In the genomic region with DNA sequence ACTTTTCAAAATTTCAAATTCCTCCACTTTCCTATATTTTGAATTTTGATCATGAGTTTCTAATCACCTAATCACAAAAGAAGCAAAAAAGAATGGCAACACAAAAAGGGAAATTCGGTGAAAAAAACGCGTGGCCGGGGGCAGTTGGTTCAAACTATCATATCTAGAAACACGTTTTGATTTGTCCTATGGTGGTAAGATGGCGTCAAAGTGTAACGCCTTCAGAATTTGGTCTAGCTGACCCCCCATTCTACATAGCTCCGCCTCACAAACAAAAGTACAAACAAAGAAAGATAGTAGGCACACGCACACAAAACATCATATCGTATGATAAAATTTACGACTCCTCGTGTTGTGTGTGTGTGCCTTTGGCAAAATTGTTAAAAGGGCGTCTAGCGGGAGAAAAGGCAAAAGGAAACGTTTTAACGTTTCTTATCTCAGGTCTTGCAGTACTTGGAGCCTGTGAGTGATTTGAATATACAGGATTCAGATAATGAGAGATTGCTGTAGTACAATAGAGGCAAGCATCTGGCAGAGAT, we compare ENCODE assay signal across 6 worm cellular contexts.
TF ChIP-seq lines count a peak whose summit lies in the region.

No protein-coding gene starts in this region.

TF ChIP-seq in whole organism, L1 larva, 84 proteins besides CTCF, POLR2A, EP300 and RAD21 (continues in another document):
- TF ChIP-seq F16B12.6 (tag; optimal IDR thresholded peaks at IDR 0.05; lab: Kevin White, UChicago) (no peak), tlp-1 (tag; optimal IDR thresholded peaks at IDR 0.05; lab: Kevin White, UChicago) (no peak), ceh-90 (tag; optimal IDR thresholded peaks at IDR 0.05; lab: Kevin White, UChicago) (no peak), aly-2 (tag; optimal IDR thresholded peaks at IDR 0.05; lab: Kevin White, UChicago) (no peak), pag-3 (tag; optimal IDR thresholded peaks at IDR 0.05; lab: Kevin White, UChicago; ENCODE audit: borderline replicate concordance, insufficient read depth) (no peak), hlh-17 (GFP tag; optimal IDR thresholded peaks at IDR 0.05; lab: Kevin White, UChicago; ENCODE audit: borderline replicate concordance) (no peak), mdl-1 (tag; optimal IDR thresholded peaks at IDR 0.05; lab: Kevin White, UChicago) (peak in 1 of 2 experiments; percentile 31), lin-14 (GFP tag; optimal IDR thresholded peaks at IDR 0.05; lab: Kevin White, UChicago) (peak; percentile 41), fkh-4 (tag; optimal IDR thresholded peaks at IDR 0.05; lab: Kevin White, UChicago; ENCODE audit: borderline replicate concordance) (no peak), lin-35 (GFP tag; optimal IDR thresholded peaks at IDR 0.05; lab: Kevin White, UChicago) (peak in 1 of 2 experiments; percentile 57), efl-3 (GFP tag; optimal IDR thresholded peaks at IDR 0.05; lab: Kevin White, UChicago) (no peak), fkh-8 (tag; optimal IDR thresholded peaks at IDR 0.05; lab: Kevin White, UChicago) (no peak), ceh-88 (GFP tag; IDR thresholded peaks at IDR 0.05; lab: Robert Waterston, UW) (no peak)

TF ChIP-seq in whole organism, L2 larva, 48 proteins besides CTCF, POLR2A, EP300 and RAD21 (continues in another document):
- TF ChIP-seq zag-1 (tag; optimal IDR thresholded peaks at IDR 0.05; lab: Kevin White, UChicago) = no peak
- TF ChIP-seq nhr-129 (tag; optimal IDR thresholded peaks at IDR 0.05; lab: Kevin White, UChicago) = peak; percentile 40
- peak; percentile 75 for TF ChIP-seq sma-9 (GFP tag; optimal IDR thresholded peaks at IDR 0.05; lab: Kevin White, UChicago)
- TF ChIP-seq sma-9 (tag; optimal IDR thresholded peaks at IDR 0.05; lab: Kevin White, UChicago) = no peak
- peak; percentile 72 for TF ChIP-seq crh-2 (tag; optimal IDR thresholded peaks at IDR 0.05; lab: Kevin White, UChicago)
- TF ChIP-seq sma-3 (GFP tag; optimal IDR thresholded peaks at IDR 0.05; lab: Kevin White, UChicago) = peak; percentile 41
- peak; percentile 7 for TF ChIP-seq gmeb-1 (tag; optimal IDR thresholded peaks at IDR 0.05; lab: Kevin White, UChicago)
- TF ChIP-seq nhr-25 (tag; optimal IDR thresholded peaks at IDR 0.05; lab: Kevin White, UChicago) = peak; percentile 66
- peak; percentile 68 for TF ChIP-seq fos-1 (tag; optimal IDR thresholded peaks at IDR 0.05; lab: Kevin White, UChicago)
- TF ChIP-seq ZK546.5 (tag; optimal IDR thresholded peaks at IDR 0.05; lab: Kevin White, UChicago) = no peak
- peak; percentile 62 for TF ChIP-seq blmp-1 (tag; optimal IDR thresholded peaks at IDR 0.05; lab: Kevin White, UChicago; ENCODE audit: insufficient read depth)
- TF ChIP-seq F13H6.1 (tag; optimal IDR thresholded peaks at IDR 0.05; lab: Kevin White, UChicago) = peak; percentile 14
- TF ChIP-seq ztf-11 (tag; optimal IDR thresholded peaks at IDR 0.05; lab: Kevin White, UChicago) = no peak
- TF ChIP-seq mdl-1 (tag; optimal IDR thresholded peaks at IDR 0.05; lab: Kevin White, UChicago) = peak in 1 of 2 experiments; percentile 53

TF ChIP-seq in whole organism, L3 larva, 47 proteins besides CTCF, POLR2A, EP300 and RAD21 (continues in another document):
- no peak for TF ChIP-seq unc-39 (tag; optimal IDR thresholded peaks at IDR 0.05; lab: Kevin White, UChicago)
- no peak for TF ChIP-seq ceh-9 (tag; optimal IDR thresholded peaks at IDR 0.05; lab: Kevin White, UChicago)
- TF ChIP-seq nhr-23 (tag; optimal IDR thresholded peaks at IDR 0.05; lab: Kevin White, UChicago) = no peak
- TF ChIP-seq lin-15B (tag; optimal IDR thresholded peaks at IDR 0.05; lab: Kevin White, UChicago) = no peak
- TF ChIP-seq ZK546.5 (tag; optimal IDR thresholded peaks at IDR 0.05; lab: Kevin White, UChicago) = no peak
- TF ChIP-seq mml-1 (tag; optimal IDR thresholded peaks at IDR 0.05; lab: Kevin White, UChicago) = no peak
- no peak for TF ChIP-seq zag-1 (tag; optimal IDR thresholded peaks at IDR 0.05; lab: Kevin White, UChicago)
- no peak for TF ChIP-seq ceh-82 (tag; optimal IDR thresholded peaks at IDR 0.05; lab: Kevin White, UChicago)
- TF ChIP-seq nhr-237 (tag; optimal IDR thresholded peaks at IDR 0.05; lab: Kevin White, UChicago) = no peak
- TF ChIP-seq elt-1 (tag; optimal IDR thresholded peaks at IDR 0.05; lab: Kevin White, UChicago) = no peak
- TF ChIP-seq nhr-12 (tag; optimal IDR thresholded peaks at IDR 0.05; lab: Kevin White, UChicago) = no peak
- TF ChIP-seq mdl-1 (tag; optimal IDR thresholded peaks at IDR 0.05; lab: Kevin White, UChicago) = peak; percentile 47
- TF ChIP-seq lin-39 (tag; optimal IDR thresholded peaks at IDR 0.05; lab: Kevin White, UChicago) = no peak
- peak; percentile 19 for TF ChIP-seq pha-4 (tag; optimal IDR thresholded peaks at IDR 0.05; lab: Kevin White, UChicago)
- peak in 1 of 3 experiments; percentile 3 for TF ChIP-seq elt-3 (tag; optimal IDR thresholded peaks at IDR 0.05; lab: Kevin White, UChicago)
- peak; percentile 91 for TF ChIP-seq elt-2 (tag; optimal IDR thresholded peaks at IDR 0.05; lab: Kevin White, UChicago)

TF ChIP-seq in whole organism, L4 larva, 104 proteins besides CTCF, POLR2A, EP300 and RAD21 (continues in another document):
- TF ChIP-seq ceh-44 (GFP tag; IDR thresholded peaks at IDR 0.05; lab: Robert Waterston, UW) (no peak), sdz-12 (GFP tag; optimal IDR thresholded peaks at IDR 0.05; lab: Kevin White, UChicago) (no peak), lin-13 (GFP tag; optimal IDR thresholded peaks at IDR 0.05; lab: Kevin White, UChicago) (no peak), aha-1 (tag; lab: Kevin White, UChicago) (peak; percentile 61), aly-2 (tag; optimal IDR thresholded peaks at IDR 0.05; lab: Kevin White, UChicago) (no peak), F26F4.8 (GFP tag; conservative IDR thresholded peaks at IDR 0.05; lab: Robert Waterston, UW) (no peak), dmd-6 (GFP tag; IDR thresholded peaks at IDR 0.05; lab: Robert Waterston, UW) (peak; percentile 83), nhr-6 (tag; optimal IDR thresholded peaks at IDR 0.05; lab: Kevin White, UChicago) (no peak), nhr-77 (tag; optimal IDR thresholded peaks at IDR 0.05; lab: Kevin White, UChicago) (no peak), madf-9 (GFP tag; conservative IDR thresholded peaks at IDR 0.05; lab: Robert Waterston, UW) (no peak), nhr-11 (tag; optimal IDR thresholded peaks at IDR 0.05; lab: Kevin White, UChicago) (no peak), D1046.2 (GFP tag; IDR thresholded peaks at IDR 0.05; lab: Robert Waterston, UW) (no peak), zag-1 (tag; optimal IDR thresholded peaks at IDR 0.05; lab: Kevin White, UChicago) (no peak), zfp-3 (GFP tag; conservative IDR thresholded peaks at IDR 0.05; lab: Robert Waterston, UW) (no peak), ceh-62 (tag; optimal IDR thresholded peaks at IDR 0.05; lab: Kevin White, UChicago) (no peak), attf-4 (tag; optimal IDR thresholded peaks at IDR 0.05; lab: Kevin White, UChicago) (no peak)

TF ChIP-seq in whole organism, late embryonic, 69 proteins besides CTCF, POLR2A, EP300 and RAD21:
- TF ChIP-seq ztf-16 (tag; optimal IDR thresholded peaks at IDR 0.05; lab: Kevin White, UChicago) (no peak), dmd-4 (tag; optimal IDR thresholded peaks at IDR 0.05; lab: Kevin White, UChicago; ENCODE audit: borderline replicate concordance) (no peak), elt-2 (tag; optimal IDR thresholded peaks at IDR 0.05; lab: Kevin White, UChicago) (peak; percentile 49)

TF ChIP-seq in whole organism, young adult, 124 proteins besides CTCF, POLR2A, EP300 and RAD21:
- peak; percentile 30; the same call in 1 of the 2 replicates for TF ChIP-seq hmg-1.2 (GFP tag; IDR thresholded peaks at IDR 0.05; lab: Robert Waterston, UW)
- TF ChIP-seq dox-1 (GFP tag; IDR thresholded peaks at IDR 0.05; lab: Robert Waterston, UW) = peak; percentile 15; the same call in 1 of the 2 replicates
- no peak for TF ChIP-seq attf-6 (GFP tag; IDR thresholded peaks at IDR 0.05; lab: Robert Waterston, UW)
- no peak for TF ChIP-seq aptf-3 (GFP tag; IDR thresholded peaks at IDR 0.05; lab: Robert Waterston, UW)
- TF ChIP-seq F39B2.1 (GFP tag; IDR thresholded peaks at IDR 0.05; lab: Robert Waterston, UW) = no peak
- no peak for TF ChIP-seq repo-1 (tag; optimal IDR thresholded peaks at IDR 0.05; lab: Kevin White, UChicago)
- TF ChIP-seq cebp-2 (GFP tag; IDR thresholded peaks at IDR 0.05; lab: Robert Waterston, UW) = no peak
- TF ChIP-seq lin-26 (GFP tag; IDR thresholded peaks at IDR 0.05; lab: Robert Waterston, UW) = peak; percentile 46; the same call in 1 of the 2 replicates
- TF ChIP-seq F10E7.11 (tag; optimal IDR thresholded peaks at IDR 0.05; lab: Kevin White, UChicago) = no peak
- no peak for TF ChIP-seq F52B5.7 (tag; optimal IDR thresholded peaks at IDR 0.05; lab: Kevin White, UChicago)
- no peak for TF ChIP-seq nhr-90 (tag; optimal IDR thresholded peaks at IDR 0.05; lab: Kevin White, UChicago)
- no peak for TF ChIP-seq akir-1 (GFP tag; optimal IDR thresholded peaks at IDR 0.05; lab: Kevin White, UChicago)
- peak; percentile 72 for TF ChIP-seq nhr-80 (tag; optimal IDR thresholded peaks at IDR 0.05; lab: Kevin White, UChicago)
TF ChIP-seq in whole organism, young adult: peak in this region for 4.
